Fruit fly (Drosophila melanogaster) whole organism, larva: Measurements from ENCODE around the gene CG46059.

ENCODE experiments used
- noc ChIP-seq: fragments of 200-800 bp; sonication (Bioruptor generic); optimal IDR thresholded peaks from 3 replicates; lab custom pipeline; 2019; ENCODE audit warnings: missing biosample characterization, mild to moderate bottlenecking, missing genetic modification characterization, moderate library complexity

The CG46059 gene

DNA sequence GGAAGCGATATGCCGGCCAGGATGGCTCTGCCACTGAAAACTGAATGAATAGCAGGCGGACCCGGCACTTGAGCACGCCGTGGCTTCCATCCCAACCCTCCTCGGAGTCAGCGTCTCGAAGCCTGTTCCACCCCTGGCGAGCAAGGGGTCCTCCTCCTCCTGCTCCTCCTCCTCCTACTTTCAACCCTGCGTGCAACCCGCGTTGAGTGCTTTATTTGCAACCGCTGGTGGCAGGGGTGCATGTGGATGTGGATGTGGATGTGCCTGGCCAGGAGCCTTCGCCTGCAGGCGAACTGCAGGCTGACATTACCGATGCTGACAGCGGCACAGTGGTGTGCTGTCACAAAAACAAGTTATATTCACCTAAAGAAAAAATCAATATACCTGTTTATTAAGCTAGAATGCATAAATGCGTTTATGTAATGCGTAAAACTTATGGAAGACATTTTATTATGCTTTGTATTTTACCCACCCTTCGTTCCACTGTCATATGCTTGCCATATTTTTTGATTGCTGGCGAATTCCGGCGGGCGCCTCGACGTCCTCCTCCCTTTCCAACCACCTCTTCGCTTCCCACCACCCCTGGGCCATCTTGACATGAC lies 13.0 kb upstream of the CG46059 start:
- TF ChIP-seq noc (tag; lab: Kevin White, UChicago): no peak

DNA sequence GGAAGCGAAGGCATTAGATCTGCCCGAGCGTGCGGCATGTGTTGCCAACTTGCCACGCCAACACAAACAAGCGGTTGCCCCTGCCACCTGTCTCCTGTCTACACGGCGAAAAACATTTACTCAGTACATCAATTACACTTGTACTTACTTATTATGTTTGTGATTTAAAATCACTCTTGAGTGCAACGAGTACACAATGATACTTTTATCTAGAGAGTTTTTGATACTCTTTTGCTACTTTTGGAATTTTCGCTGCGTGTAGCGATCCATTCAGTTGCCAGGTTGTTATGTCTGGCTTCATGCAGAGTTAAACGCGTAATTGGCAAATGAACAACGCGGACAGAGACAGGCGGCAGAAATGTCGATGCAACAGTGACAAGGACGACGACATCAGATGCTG lies 10.1 kb upstream of the CG46059 start:
- no peak for TF ChIP-seq noc (tag; lab: Kevin White, UChicago)

DNA sequence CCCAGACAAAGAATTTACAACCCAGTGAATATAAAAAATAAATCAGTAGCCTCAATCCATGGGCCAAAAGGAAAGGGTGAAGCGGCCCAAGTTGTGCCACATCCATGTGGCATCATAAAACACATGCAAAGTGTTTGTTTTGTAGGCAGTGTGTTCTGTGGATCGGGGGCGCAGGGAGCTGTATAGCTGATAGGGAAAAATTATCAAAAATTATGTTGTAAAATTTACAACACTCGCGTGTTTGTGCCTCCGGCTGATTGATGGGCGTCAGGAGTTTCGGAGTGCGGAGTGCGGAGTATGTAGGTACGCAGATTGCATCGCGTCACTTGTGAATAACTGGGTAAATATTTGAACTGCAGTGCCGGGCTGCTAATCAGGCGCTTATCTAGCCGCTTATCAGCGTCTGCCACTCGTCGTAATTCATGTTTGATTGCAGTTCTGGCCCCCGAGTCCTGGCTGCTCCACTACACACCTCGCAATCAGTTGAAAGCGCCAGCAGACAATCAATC lies 8.3 kb upstream of the CG46059 start:
- TF ChIP-seq noc (tag; lab: Kevin White, UChicago): no peak

DNA sequence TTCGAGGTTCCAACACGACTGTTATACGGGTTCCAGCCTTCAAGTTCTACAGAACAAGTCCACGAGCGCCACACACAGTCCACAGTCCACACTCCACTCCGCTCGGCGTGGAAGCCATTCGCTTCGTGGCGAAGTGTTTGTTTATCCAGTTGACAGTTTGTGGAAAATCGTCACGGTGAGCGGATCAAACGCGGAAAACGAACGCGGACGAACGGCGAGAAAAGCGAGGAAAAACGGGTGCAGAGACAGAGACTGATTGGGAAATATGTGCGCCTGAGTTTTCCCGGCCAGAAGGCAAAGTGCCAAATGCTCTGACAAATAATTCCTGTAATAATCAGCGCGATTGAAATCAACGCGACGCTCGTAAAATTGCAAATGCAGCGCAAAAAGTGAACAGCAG lies 6.6 kb upstream of the CG46059 start, which contains the start of gene drl:
Gene drl (plus strand): TSS at position 148 of the 400 bp plus-strand sequence.
- TF ChIP-seq noc (tag; lab: Kevin White, UChicago): no peak

DNA sequence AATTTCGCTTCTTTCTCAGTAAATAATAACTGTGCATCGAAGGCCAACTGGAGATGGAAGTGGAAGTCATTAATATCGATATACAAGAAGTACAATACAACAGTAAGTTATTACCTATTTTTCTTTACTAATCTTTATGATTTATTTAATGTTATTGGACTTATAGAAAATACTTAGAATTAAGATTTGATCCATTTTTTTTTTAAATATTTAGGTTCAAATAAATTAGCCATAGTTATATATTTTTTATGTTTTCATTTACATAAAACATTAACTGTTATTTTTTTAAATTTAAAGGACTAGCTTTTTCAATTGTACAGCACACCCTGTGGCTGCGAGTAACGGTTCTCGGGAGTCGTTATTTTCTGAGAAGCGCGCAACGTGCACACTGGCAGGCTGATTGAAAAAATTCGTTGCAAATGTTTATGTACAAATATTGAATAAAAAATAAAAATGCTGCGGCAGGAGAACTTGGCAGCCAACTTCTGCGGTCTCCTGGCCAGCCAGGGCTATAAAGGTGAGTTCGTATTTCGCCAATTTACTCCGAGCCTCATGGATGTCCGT lies 2.2 kb upstream of the CG46059 start, which contains the start of the genes gammaTub37C and pigeon:
Gene gammaTub37C (minus strand): TSS at position 51 of the 564 bp plus-strand sequence.
Gene pigeon (plus strand): TSS at position 368 of the 564 bp plus-strand sequence.
- TF ChIP-seq noc (tag; lab: Kevin White, UChicago): no peak

DNA sequence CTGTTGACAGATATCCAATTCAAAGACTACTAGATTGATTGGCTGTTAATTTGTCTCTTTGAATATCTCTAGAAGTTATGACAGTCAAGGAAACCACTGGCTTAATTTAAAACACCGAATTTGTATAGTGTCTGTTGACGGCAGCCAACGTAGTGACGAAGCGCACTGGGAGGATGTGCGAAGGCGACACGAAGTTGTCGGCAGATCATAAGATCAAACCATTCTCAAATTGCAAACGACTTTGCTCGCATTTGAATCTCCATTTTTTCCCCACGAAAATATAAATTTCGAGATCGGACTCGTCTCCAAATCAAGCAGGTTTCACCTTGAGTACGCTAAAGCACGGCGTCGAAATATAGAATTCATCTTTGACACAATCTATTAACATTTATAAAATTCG lies 877 bp downstream of the CG46059 start, which contains the start of gene CG42688:
Gene CG42688 (minus strand): TSS at position 101 of the 400 bp plus-strand sequence.
- no peak for TF ChIP-seq noc (tag; lab: Kevin White, UChicago)

DNA sequence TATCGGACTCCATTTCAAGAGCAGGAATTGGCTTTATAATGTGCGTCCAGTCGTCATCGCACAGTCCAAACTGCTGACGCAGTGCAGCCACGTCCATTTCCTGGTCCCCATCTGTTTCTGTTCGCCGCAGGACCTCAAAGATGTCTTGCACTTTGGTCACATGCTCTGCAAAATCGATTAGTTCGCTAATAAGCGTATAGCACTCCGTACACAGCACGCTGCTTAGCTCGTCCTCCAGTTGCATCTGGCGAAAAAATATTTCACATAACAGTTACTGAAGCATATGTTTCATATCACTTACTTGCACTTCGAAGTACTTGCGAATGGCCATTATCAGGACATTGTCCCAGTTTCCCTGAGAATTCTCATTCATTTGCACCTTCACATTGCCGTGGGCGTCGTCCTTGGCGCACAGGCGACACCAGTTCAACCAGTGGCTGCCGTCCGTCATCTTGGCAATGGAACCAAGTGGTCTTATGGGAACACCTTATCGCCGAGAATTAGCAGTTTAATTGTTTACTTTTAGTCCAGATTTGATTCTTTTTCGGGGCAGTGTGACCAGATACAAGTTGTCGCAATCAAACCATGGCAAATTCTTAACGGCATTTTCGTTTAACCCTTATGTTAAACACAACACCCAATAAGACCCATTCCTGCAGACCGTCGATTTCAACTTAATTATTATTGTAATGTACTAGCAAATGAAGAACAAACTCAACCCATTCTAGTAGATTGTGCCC lies 2.3 kb downstream of the CG46059 start, which contains the start of gene CG17568:
Gene CG17568 (minus strand): TSS at position 550 of the 740 bp plus-strand sequence.
- no peak for TF ChIP-seq noc (tag; lab: Kevin White, UChicago)

DNA sequence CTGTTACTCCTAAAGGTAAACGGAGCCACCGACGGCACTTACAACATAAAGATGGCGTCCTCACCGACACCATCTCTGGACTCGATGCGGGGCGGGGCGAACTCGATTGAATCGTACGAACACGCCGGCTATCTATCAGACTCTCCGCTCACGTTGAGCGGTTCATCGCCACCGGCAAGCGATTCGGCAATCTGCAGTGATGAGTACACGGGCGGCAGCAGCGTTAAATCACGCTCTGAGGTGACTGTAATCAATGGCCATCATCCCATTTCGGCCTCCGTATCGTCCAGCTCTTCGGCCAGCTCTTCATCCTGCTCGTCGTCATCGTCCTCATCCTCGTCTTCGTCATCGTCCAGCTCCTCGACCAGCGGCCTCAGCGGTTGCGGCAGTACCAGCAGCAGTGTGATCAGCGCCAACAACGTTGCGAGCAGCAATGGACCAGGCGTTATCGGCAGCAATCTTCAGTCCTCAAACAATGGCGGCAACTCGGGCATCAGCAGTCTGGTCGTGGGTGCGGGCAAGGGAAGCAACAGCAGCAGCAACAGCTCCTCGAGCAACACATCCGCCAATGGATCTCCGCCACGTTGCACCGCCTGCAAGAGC lies 15.4 kb downstream of the CG46059 start:
- no peak for TF ChIP-seq noc (tag; lab: Kevin White, UChicago)

DNA sequence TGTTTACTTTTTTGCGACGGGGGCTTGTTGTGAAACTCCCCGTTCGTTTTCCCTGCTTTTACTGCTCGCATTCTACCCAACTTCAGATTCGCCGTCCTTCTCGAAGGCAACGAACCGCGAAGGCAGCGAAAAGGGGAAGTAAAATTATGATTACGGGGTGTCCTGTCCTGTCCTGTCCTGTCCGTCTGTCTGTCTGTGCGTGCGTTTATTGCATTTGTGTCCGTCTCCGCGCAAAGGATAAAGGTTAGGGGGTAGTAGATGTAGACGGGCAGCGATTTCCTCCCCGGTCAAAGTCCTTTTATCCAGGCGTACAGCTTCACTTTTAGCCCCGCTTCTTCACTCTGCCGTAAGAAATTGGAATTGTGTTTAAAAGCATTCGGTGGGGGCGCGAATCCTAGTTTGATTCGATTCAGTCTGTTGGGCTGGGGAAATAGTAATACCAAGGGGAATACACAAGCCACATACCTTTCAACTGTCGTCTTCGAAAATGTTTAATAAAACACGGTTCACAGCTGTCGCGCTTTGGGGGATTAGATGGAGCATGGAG lies 16.4 kb downstream of the CG46059 start:
- TF ChIP-seq noc (tag; lab: Kevin White, UChicago): no peak

DNA sequence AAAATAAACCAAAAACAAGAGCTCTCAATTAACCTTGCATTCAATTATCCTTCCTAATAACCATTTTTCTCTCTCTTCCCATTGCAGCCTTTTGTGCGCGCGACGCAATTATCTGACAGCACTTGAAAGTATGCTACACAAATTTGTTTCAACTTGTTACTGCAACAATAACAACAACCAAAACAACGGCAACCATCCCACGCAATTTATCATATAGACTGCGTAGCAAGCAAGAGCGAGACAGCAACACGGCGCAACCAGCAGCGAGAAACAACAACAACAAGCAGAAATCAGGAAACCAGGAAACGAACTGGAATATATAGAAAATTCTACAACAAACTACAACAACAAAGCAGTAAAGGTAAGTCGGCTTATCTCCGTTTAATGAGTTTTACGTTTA lies 17.6 kb downstream of the CG46059 start:
- no peak for TF ChIP-seq noc (tag; lab: Kevin White, UChicago)

DNA sequence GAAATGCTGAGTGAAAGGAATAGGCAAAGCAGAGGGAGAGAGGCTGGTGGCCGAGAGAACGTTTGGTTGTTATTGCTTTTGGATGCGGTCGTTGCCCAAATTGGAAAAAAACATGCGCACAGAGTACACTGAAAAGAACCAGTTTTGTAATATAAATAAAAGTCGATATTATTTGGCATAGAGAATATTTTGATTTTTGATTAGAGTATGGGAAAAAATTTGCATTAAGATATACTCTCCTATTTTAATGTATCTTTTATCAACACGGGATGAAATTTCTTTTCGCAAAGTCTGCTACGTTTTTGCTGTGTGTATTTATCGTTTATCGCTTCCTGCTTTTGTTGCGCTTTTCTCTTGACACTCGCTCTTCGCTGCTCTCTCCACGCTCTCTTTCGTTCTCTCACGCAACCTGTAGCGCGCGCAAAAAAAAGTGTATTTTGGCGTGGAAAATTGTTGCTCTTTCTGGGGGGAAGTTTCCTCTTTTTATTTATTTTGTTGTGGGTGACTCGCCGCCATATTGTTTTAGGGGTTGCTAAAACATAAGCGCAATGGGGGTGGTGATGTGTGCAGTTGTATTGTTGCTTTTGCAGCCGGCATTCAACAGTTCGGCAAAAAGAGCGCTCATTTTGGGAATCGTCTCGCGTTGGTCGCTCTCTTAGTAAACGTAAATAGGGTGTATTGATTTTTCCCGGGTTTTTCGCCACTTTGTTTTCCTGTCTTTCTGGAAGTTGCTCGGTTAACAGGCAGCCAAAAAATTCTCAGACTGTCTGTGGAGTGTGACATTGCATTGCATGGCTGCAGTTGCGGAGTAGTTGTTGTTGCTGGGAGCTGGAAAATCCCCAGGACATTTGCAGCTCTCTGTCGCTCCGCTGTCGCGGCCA lies 18.4 kb downstream of the CG46059 start:
- TF ChIP-seq noc (tag; lab: Kevin White, UChicago): peak; percentile 83

DNA sequence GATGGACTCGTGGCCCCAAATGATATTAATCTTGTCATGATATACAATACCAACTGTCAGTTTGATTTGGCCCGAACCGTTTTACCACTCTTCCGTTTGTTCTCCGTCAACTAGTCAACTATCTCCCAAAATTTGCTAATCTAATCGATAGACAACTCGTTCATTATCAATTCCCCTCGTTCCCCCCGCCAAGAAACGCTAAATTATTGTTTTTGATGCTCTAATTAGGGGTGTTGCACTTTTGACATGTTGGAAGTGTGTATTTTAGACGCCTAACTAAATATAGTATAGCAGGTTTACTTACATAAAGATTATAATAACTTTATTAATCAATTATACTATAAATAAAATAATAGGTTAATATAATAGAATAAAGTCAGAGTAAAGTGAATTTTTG lies 19.6 kb downstream of the CG46059 start:
- no peak for TF ChIP-seq noc (tag; lab: Kevin White, UChicago)

DNA sequence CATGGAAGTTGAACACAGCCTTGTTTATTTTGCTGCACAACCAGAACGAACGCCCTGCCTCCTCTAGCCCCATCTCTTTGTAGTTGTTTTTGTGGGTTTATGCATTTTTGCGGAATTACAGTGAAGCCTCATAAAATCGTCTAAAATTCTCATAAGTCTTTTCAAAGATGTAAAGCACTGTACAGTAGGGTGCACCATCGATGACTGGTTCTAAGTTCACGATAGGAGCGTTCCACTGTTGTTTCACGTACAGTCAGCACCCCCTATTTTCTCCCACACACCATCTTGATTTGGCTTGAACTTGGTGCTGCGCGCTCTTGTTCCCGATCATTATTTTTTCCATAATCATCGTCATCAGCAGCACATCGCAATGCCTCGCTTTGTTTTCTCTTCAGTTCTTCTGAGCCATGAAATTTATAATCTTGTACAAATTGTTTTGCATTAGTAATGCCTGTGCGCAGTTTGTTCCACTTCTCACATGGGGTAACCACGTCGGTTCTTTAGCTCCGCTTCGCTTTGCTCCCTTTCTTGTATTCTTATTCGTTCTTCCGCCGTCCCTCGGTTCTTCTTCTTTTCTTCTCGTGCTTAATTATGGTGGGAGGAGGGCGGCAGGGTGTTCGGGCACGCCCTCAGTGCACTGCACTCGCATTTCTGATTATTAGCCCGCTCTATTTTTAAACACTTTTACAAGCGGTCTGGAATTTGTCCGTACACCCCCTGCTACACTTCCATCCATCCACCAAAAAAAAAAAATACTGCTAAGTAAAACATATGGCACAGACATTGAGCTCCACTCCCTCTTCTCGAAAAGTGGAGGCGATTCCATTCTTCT lies 20.2 kb downstream of the CG46059 start:
- TF ChIP-seq noc (tag; lab: Kevin White, UChicago): no peak
